Fruit fly (Drosophila melanogaster) whole organism, embryonic: ENCODE measurements around the gene AnxB9.
A peak's percentile ranks its signal among the peaks of the same experiment; 100 is the strongest.

Experiments used
- Antp ChIP-seq: fragments of 200-800 bp; sonication (Bioruptor generic); optimal IDR thresholded peaks from 3 replicates; lab custom pipeline; 2016; ENCODE audit warnings: missing biosample characterization, missing genetic modification characterization
- Asciz ChIP-seq: fragments of 200-800 bp; sonication (Bioruptor generic); optimal IDR thresholded peaks from 2 replicates; lab custom pipeline; 2017; ENCODE audit warnings: missing biosample characterization, mild to moderate bottlenecking, missing genetic modification characterization, missing genetic modification reagents
- Bgb ChIP-seq: fragments of 200-800 bp; sonication (Bioruptor generic); IDR thresholded peaks from 2 replicates; pipeline ENCODE4 v1.3.6; 2022; ENCODE audit warnings: missing biosample characterization, missing genetic modification characterization; ENCODE audit not compliant: partially characterized antibody
- CG10321 ChIP-seq: fragments of 200-800 bp; sonication (Bioruptor generic); IDR thresholded peaks from 2 replicates; pipeline ENCODE4 v1.3.6; 2022; ENCODE audit warnings: missing biosample characterization, missing genetic modification characterization
- CG10431 ChIP-seq: fragments of 200-800 bp; sonication (Bioruptor generic); optimal IDR thresholded peaks from 3 replicates; lab custom pipeline; 2018; ENCODE audit warnings: missing biosample characterization, mild to moderate bottlenecking, missing genetic modification characterization
- CG10462 ChIP-seq: fragments of 200-800 bp; sonication (Bioruptor generic); optimal IDR thresholded peaks from 2 replicates; lab custom pipeline; 2016; ENCODE audit warnings: missing biosample characterization, missing genetic modification characterization
- CG10543 ChIP-seq: fragments of 200-800 bp; sonication (Bioruptor generic); optimal IDR thresholded peaks from 3 replicates; lab custom pipeline; 2017; ENCODE audit warnings: missing biosample characterization, mild to moderate bottlenecking, missing genetic modification characterization, moderate library complexity
- CG11085 ChIP-seq: fragments of 200-800 bp; sonication (Bioruptor generic); IDR thresholded peaks from 2 replicates; pipeline ENCODE4 v1.3.6; 2022; ENCODE audit warnings: missing biosample characterization, missing genetic modification characterization
- CG13123 ChIP-seq: fragments of 200-800 bp; sonication (Bioruptor generic); optimal IDR thresholded peaks from 2 replicates; lab custom pipeline; 2016; ENCODE audit warnings: missing biosample characterization, missing genetic modification characterization
- CG1602 ChIP-seq: fragments of 200-800 bp; sonication (Bioruptor generic); optimal IDR thresholded peaks from 3 replicates; lab custom pipeline; 2016; ENCODE audit warnings: missing biosample characterization, missing genetic modification characterization
- CG17568 ChIP-seq: fragments of 200-800 bp; sonication (Bioruptor generic); optimal IDR thresholded peaks from 2 replicates; lab custom pipeline; 2018; ENCODE audit warnings: missing biosample characterization, mild to moderate bottlenecking, missing genetic modification characterization, moderate library complexity
- CG3065 ChIP-seq: fragments of 200-800 bp; sonication (Bioruptor generic); optimal IDR thresholded peaks from 2 replicates; lab custom pipeline; 2016; ENCODE audit warnings: missing biosample characterization, missing genetic modification characterization
- CG4360 ChIP-seq: fragments of 200-800 bp; sonication (Bioruptor generic); IDR thresholded peaks from 2 replicates; pipeline ENCODE4 v1.3.6; 2022; ENCODE audit warnings: missing biosample characterization, missing genetic modification characterization
- CG4730 ChIP-seq: fragments of 200-800 bp; sonication (Bioruptor generic); IDR thresholded peaks from 2 replicates; pipeline ENCODE4 v1.3.6; 2022; ENCODE audit warnings: missing biosample characterization, missing genetic modification characterization
- CG4854 ChIP-seq: fragments of 200-800 bp; sonication (Bioruptor generic); optimal IDR thresholded peaks from 2 replicates; lab custom pipeline; 2016; ENCODE audit warnings: missing biosample characterization, missing genetic modification characterization, inconsistent platforms
- CG5245 ChIP-seq: fragments of 200-800 bp; sonication (Bioruptor generic); optimal IDR thresholded peaks from 3 replicates; lab custom pipeline; 2016; ENCODE audit warnings: missing biosample characterization, missing genetic modification characterization
- CG6654 ChIP-seq: fragments of 200-800 bp; sonication (Bioruptor generic); optimal IDR thresholded peaks from 2 replicates; lab custom pipeline; 2017; ENCODE audit warnings: missing biosample characterization, mild to moderate bottlenecking, missing genetic modification characterization
- CG7372 ChIP-seq: fragments of 200-800 bp; sonication (Bioruptor generic); IDR thresholded peaks from 2 replicates; pipeline ENCODE4 v1.3.6; 2022; ENCODE audit warnings: missing biosample characterization, missing genetic modification characterization
- CG8290 ChIP-seq, 3 experiments: fragments of 200-800 bp; sonication (Bioruptor generic); optimal IDR thresholded peaks; 2 replicates each; lab custom pipeline; 2016 to 2019; ENCODE audit warnings: missing biosample characterization in 3 of 3, missing genetic modification characterization in 3 of 3, mild to moderate bottlenecking in 2 of 3, moderate library complexity in 1 of 3
- CG8359 ChIP-seq: fragments of 200-800 bp; sonication (Bioruptor generic); optimal IDR thresholded peaks from 2 replicates; lab custom pipeline; 2017; ENCODE audit warnings: missing biosample characterization, mild to moderate bottlenecking, missing genetic modification characterization, borderline replicate concordance
- CG8388 ChIP-seq: fragments of 200-800 bp; sonication (Bioruptor generic); optimal IDR thresholded peaks from 2 replicates; lab custom pipeline; 2019; ENCODE audit warnings: missing biosample characterization, mild to moderate bottlenecking, missing genetic modification characterization, moderate library complexity
- CG8924 ChIP-seq: fragments of 200-800 bp; optimal IDR thresholded peaks from 3 replicates; lab custom pipeline; 2019; ENCODE audit warnings: missing biosample characterization, mild to moderate bottlenecking, missing genetic modification characterization, moderate library complexity
- CG9727 ChIP-seq: fragments of 200-800 bp; sonication (Bioruptor generic); optimal IDR thresholded peaks from 3 replicates; lab custom pipeline; 2017; ENCODE audit warnings: missing biosample characterization, mild to moderate bottlenecking, missing genetic modification characterization
- GATAe ChIP-seq: fragments of 200-800 bp; sonication (Bioruptor generic); conservative IDR thresholded peaks from 2 replicates; pipeline ENCODE4 v1.3.6; 2022; ENCODE audit warnings: missing biosample characterization, missing genetic modification characterization
- HmgZ ChIP-seq: fragments of 200-800 bp; sonication (Bioruptor generic); optimal IDR thresholded peaks from 2 replicates; lab custom pipeline; 2018; ENCODE audit warnings: missing biosample characterization, mild to moderate bottlenecking, missing genetic modification characterization
- Max ChIP-seq: fragments of 200-800 bp; sonication (Bioruptor generic); optimal IDR thresholded peaks from 2 replicates; lab custom pipeline; 2016; ENCODE audit warnings: missing biosample characterization, mild to moderate bottlenecking, missing genetic modification characterization
- Meics ChIP-seq: fragments of 200-800 bp; sonication (Bioruptor generic); optimal IDR thresholded peaks from 2 replicates; lab custom pipeline; 2017; ENCODE audit warnings: missing biosample characterization, mild to moderate bottlenecking, missing genetic modification characterization
- NK7.1 ChIP-seq: fragments of 200-800 bp; sonication (Bioruptor generic); optimal IDR thresholded peaks from 3 replicates; lab custom pipeline; 2016; ENCODE audit warnings: missing biosample characterization, missing genetic modification characterization
- Opbp ChIP-seq: fragments of 200-800 bp; sonication (Bioruptor generic); IDR thresholded peaks from 3 replicates; pipeline ENCODE4 v1.3.6; 2022; ENCODE audit warnings: missing biosample characterization, missing genetic modification characterization; ENCODE audit not compliant: partially characterized antibody
- Sox102F ChIP-seq: fragments of 200-800 bp; sonication (Bioruptor generic); optimal IDR thresholded peaks from 2 replicates; lab custom pipeline; 2018; ENCODE audit warnings: missing biosample characterization, mild to moderate bottlenecking, missing genetic modification characterization, moderate library complexity
- Usf ChIP-seq: fragments of 200-800 bp; sonication (Bioruptor generic); optimal IDR thresholded peaks from 2 replicates; lab custom pipeline; 2017; ENCODE audit warnings: missing genotype, missing biosample characterization, missing genetic modification characterization
- Vsx1 ChIP-seq: fragments of 200-800 bp; sonication (Bioruptor generic); optimal IDR thresholded peaks from 2 replicates; lab custom pipeline; 2017; ENCODE audit warnings: missing biosample characterization, mild to moderate bottlenecking, missing genetic modification characterization, missing genetic modification reagents
- chif ChIP-seq, 2 experiments: fragments of 200-800 bp; sonication (Bioruptor generic); optimal IDR thresholded peaks; 3 replicates each; lab custom pipeline; 2016; ENCODE audit warnings: missing biosample characterization in 2 of 2, missing genetic modification characterization in 2 of 2
- chinmo ChIP-seq: fragments of 200-800 bp; sonication (Bioruptor generic); IDR thresholded peaks from 4 replicates; pipeline ENCODE4 v1.3.6; 2022; ENCODE audit warnings: missing biosample characterization, missing genetic modification characterization; ENCODE audit not compliant: partially characterized antibody
- chm ChIP-seq: fragments of 200-800 bp; sonication (Bioruptor generic); IDR thresholded peaks from 2 replicates; pipeline ENCODE4 v1.3.6; 2022; ENCODE audit warnings: missing biosample characterization, missing genetic modification characterization
- en ChIP-seq: fragments of 200-800 bp; sonication (Bioruptor generic); optimal IDR thresholded peaks from 2 replicates; lab custom pipeline; 2016; ENCODE audit warnings: missing biosample characterization, missing genetic modification characterization
- fd64A ChIP-seq: fragments of 200-800 bp; sonication (Bioruptor generic); optimal IDR thresholded peaks from 3 replicates; lab custom pipeline; 2018; ENCODE audit warnings: missing biosample characterization, mild to moderate bottlenecking, missing genetic modification characterization
- fru ChIP-seq: fragments of >200 bp; optimal IDR thresholded peaks from 2 replicates; lab custom pipeline; 2017
- grn ChIP-seq: fragments of 200-800 bp; sonication (Bioruptor generic); optimal IDR thresholded peaks from 3 replicates; lab custom pipeline; 2017; ENCODE audit warnings: missing biosample characterization, missing genetic modification characterization
- ham ChIP-seq: fragments of 200-800 bp; sonication (Bioruptor generic); IDR thresholded peaks from 2 replicates; pipeline ENCODE4 v1.3.6; 2022; ENCODE audit warnings: missing biosample characterization, missing genetic modification characterization
- lab ChIP-seq: fragments of 200-800 bp; sonication (Bioruptor generic); optimal IDR thresholded peaks from 3 replicates; lab custom pipeline; 2017; ENCODE audit warnings: missing biosample characterization, missing genetic modification characterization, mild to moderate bottlenecking, moderate library complexity, missing genetic modification reagents
- lov ChIP-seq, 2 experiments: fragments of 200-800 bp in 1 of 2; fragments of >200 bp in 1 of 2; sonication (Bioruptor generic) in 1 of 2; IDR thresholded peaks in 1 of 2; optimal IDR thresholded peaks in 1 of 2; 2 replicates in 1 of 2; 3 replicates in 1 of 2; pipeline versions ENCODE4 v1.3.6 to Lab custom; 2017 to 2022; ENCODE audit warnings: missing biosample characterization in 1 of 2, missing genetic modification characterization in 1 of 2
- salm ChIP-seq: fragments of 200-800 bp; sonication (Bioruptor generic); optimal IDR thresholded peaks from 2 replicates; lab custom pipeline; 2018; ENCODE audit warnings: missing biosample characterization, mild to moderate bottlenecking, missing genetic modification characterization
- sc ChIP-seq, 3 experiments: fragments of >200 bp in 2 of 3; fragments of 200-800 bp in 1 of 3; sonication (Bioruptor generic) in 1 of 3; optimal IDR thresholded peaks; 2 replicates in 2 of 3; 3 replicates in 1 of 3; lab custom pipeline; 2017; ENCODE audit warnings: mild to moderate bottlenecking in 1 of 3, missing biosample characterization in 1 of 3, missing genetic modification characterization in 1 of 3, missing genetic modification reagents in 1 of 3
- sens-2 ChIP-seq: fragments of 200-800 bp; sonication (Bioruptor generic); IDR thresholded peaks from 2 replicates; pipeline ENCODE4 v1.3.6; 2022; ENCODE audit warnings: missing biosample characterization, missing genetic modification characterization
- so ChIP-seq: fragments of 200-800 bp; sonication (Bioruptor generic); IDR thresholded peaks from 3 replicates; pipeline ENCODE4 v1.3.6; 2022; ENCODE audit warnings: missing biosample characterization, missing genetic modification characterization
- tap ChIP-seq: fragments of 200-800 bp; optimal IDR thresholded peaks from 3 replicates; lab custom pipeline; 2019; ENCODE audit warnings: missing biosample characterization, mild to moderate bottlenecking, missing genetic modification characterization, moderate library complexity
- toy ChIP-seq: fragments of 200-800 bp; sonication (Bioruptor generic); IDR thresholded peaks from 2 replicates; pipeline ENCODE4 v1.3.6; 2022; ENCODE audit warnings: missing biosample characterization, missing genetic modification characterization

AnxB9 gene

dm6 chr3R:21080876-21081586, 16.0 kb downstream of the AnxB9 start, which contains the start of gene HHEX (continued):
- no peak for TF ChIP-seq CG8359 (GFP tag; lab: Kevin White, UChicago)
- no peak for TF ChIP-seq CG17568 (GFP tag; lab: Kevin White, UChicago)
- no peak for TF ChIP-seq Meics (GFP tag; lab: Kevin White, UChicago)
- TF ChIP-seq fru (lab: Kevin White, UChicago), result no peak
- TF ChIP-seq CG10431, result no peak
- peak; percentile 95 for TF ChIP-seq lab
- no peak for TF ChIP-seq CG5245 (GFP tag; lab: Kevin White, UChicago)
- TF ChIP-seq grn (GFP tag; lab: Kevin White, UChicago), result peak; percentile 74
- TF ChIP-seq CG10321, result peak; percentile 62
- no peak for TF ChIP-seq Antp (GFP tag; lab: Kevin White, UChicago)
- TF ChIP-seq ham, result no peak
- no peak for TF ChIP-seq CG4854 (GFP tag; lab: Kevin White, UChicago)
- no peak for TF ChIP-seq NK7.1 (GFP tag; lab: Kevin White, UChicago)
- no peak for TF ChIP-seq sc (optimal IDR thresholded peaks at IDR 0.05; lab: Kevin White, UChicago)
- TF ChIP-seq sc (GFP tag; optimal IDR thresholded peaks at IDR 0.05; lab: Kevin White, UChicago), result no peak
- no peak for TF ChIP-seq en (GFP tag; lab: Kevin White, UChicago)
- TF ChIP-seq CG7372 (GFP tag; lab: Robert Waterston, UW), result no peak
- TF ChIP-seq fd64A (GFP tag; lab: Kevin White, UChicago), result no peak
- TF ChIP-seq sens-2 (GFP tag; lab: Robert Waterston, UW), result peak; percentile 76
- TF ChIP-seq CG1602 (GFP tag; lab: Kevin White, UChicago), result no peak
- 0 out of 3 replicates have a peak, but pooled peaks have one; percentile 27 for TF ChIP-seq Opbp (GFP tag; lab: Robert Waterston, UW)
- no peak for TF ChIP-seq CG8290 (GFP tag; optimal IDR thresholded peaks at IDR 0.05; lab: Kevin White, UChicago)
- TF ChIP-seq CG8290 (tag; optimal IDR thresholded peaks at IDR 0.05; lab: Kevin White, UChicago), result no peak
- peak; percentile 49 for TF ChIP-seq HmgZ (tag; lab: Kevin White, UChicago)
- no peak for TF ChIP-seq CG11085 (GFP tag; lab: Robert Waterston, UW)
- TF ChIP-seq lov (optimal IDR thresholded peaks at IDR 0.05; lab: Kevin White, UChicago), result no peak
- no peak for TF ChIP-seq lov (GFP tag; IDR thresholded peaks at IDR 0.05; lab: Robert Waterston, UW)
- no peak for TF ChIP-seq Bgb (GFP tag; lab: Robert Waterston, UW)
- no peak for TF ChIP-seq Sox102F (GFP tag; lab: Kevin White, UChicago)
- no peak for TF ChIP-seq CG8388 (GFP tag; lab: Kevin White, UChicago)
- TF ChIP-seq CG6654 (GFP tag; lab: Kevin White, UChicago), result no peak
- no peak for TF ChIP-seq CG9727 (GFP tag; lab: Kevin White, UChicago)
- no peak for TF ChIP-seq CG13123 (GFP tag; lab: Kevin White, UChicago)
- peak; percentile 91 for TF ChIP-seq GATAe (GFP tag; lab: Robert Waterston, UW)
- no peak for TF ChIP-seq chif (GFP tag; optimal IDR thresholded peaks at IDR 0.05; lab: Kevin White, UChicago)
- TF ChIP-seq CG8924 (tag; lab: Kevin White, UChicago), result no peak
- no peak for TF ChIP-seq so (GFP tag; lab: Robert Waterston, UW)
- TF ChIP-seq tap (tag; lab: Kevin White, UChicago), result no peak
- peak; percentile 95 for TF ChIP-seq Vsx1 (GFP tag; lab: Kevin White, UChicago)
- TF ChIP-seq toy (GFP tag; lab: Robert Waterston, UW), result no peak
- peak; percentile 94 for TF ChIP-seq CG10543 (GFP tag; lab: Kevin White, UChicago)
- no peak for TF ChIP-seq Asciz (GFP tag; lab: Kevin White, UChicago)
- no peak for TF ChIP-seq Usf (GFP tag; lab: Kevin White, UChicago)
- TF ChIP-seq Max (GFP tag; lab: Kevin White, UChicago), result no peak
- no peak for TF ChIP-seq CG3065
- no peak for TF ChIP-seq CG10462
- 0 out of 4 replicates have a peak, but pooled peaks have one; percentile 43 for TF ChIP-seq chinmo (GFP tag; lab: Robert Waterston, UW)
- 0 out of 2 replicates have a peak, but pooled peaks have one; percentile 11 for TF ChIP-seq chm (GFP tag; lab: Robert Waterston, UW)
- TF ChIP-seq CG4730 (GFP tag; lab: Robert Waterston, UW), result no peak
- no peak for TF ChIP-seq salm
- TF ChIP-seq CG4360 (GFP tag; lab: Robert Waterston, UW), result peak; percentile 34; the same call in 1 of the 2 replicates
